Fruit fly (Drosophila melanogaster): ENCODE data around the gene DIP-beta.

Gene DIP-beta

DNA sequence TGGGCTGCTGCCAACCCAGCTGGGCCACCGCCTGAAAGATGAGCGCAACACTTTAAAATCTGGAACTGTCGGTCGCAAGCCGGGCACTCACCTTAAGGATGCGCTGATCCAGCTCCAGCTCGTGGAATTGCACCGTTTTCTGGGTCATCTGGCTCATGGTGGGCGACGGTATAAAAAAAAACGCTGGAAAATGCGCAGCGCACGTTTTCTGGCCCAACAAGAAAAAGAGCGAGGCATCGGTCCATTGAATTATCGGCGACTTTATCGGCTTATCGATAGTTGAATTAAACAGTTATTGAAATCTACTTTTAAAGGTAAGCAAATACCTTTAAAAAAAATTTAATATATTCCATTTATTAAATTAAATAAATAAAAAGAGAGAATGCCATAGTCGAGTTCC lies 69.8 kb downstream of the DIP-beta start, which contains the start of gene Ddx56 (continued):
- TF ChIP-seq sna (GFP tag; IDR thresholded peaks at IDR 0.05; ENCODE audit: partially characterized antibody) (peak; percentile 51; the same call in 1 of the 2 replicates), Bteb2 (GFP tag; optimal IDR thresholded peaks at IDR 0.05) (no peak), fd3F (GFP tag; optimal IDR thresholded peaks at IDR 0.05) (no peak), Ets65A (GFP tag) (no peak), chinmo (GFP tag; IDR thresholded peaks at IDR 0.05; ENCODE audit: partially characterized antibody) (0 out of 4 replicates have a peak, but pooled peaks have one; percentile 65), Bdp1 (GFP tag; optimal IDR thresholded peaks at IDR 0.05) (no peak), dm (GFP tag; optimal IDR thresholded peaks at IDR 0.05) (peak; percentile 29), vnd (GFP tag; IDR thresholded peaks at IDR 0.05; ENCODE audit: partially characterized antibody) (0 out of 3 replicates have a peak, but pooled peaks have one; percentile 42), Ssrp (tag; optimal IDR thresholded peaks at IDR 0.05) (no peak)

DNA sequence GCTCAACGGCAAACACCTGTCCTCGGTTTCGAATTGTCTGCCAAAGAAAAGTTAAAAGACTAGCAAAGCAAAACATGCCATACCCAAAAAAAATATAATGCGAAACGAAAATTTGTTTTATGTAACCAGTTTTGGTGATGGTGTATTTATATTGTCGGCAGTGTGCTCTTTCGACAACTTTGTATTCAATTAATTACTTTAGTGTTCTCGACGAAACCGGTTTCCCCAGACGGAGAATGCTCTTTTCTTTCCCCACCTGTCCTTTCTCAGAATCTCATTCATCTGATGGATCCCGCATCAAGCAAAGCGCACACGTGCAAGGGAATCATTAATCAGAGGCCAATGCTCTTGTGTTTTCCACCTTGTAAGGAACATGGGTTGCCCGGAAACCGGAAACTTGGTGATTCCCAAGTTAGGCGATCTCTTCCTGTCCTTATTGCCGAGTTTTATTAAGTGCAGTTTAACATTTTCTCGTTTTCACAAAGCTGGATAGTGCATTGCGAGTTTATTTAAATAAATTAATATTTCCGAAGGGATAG lies 79.1 kb downstream of the DIP-beta start:
- TF ChIP-seq Nf-YB (GFP tag; optimal IDR thresholded peaks at IDR 0.05) (no peak), CG7987 (GFP tag; optimal IDR thresholded peaks at IDR 0.05) (no peak), CG18011 (GFP tag; optimal IDR thresholded peaks at IDR 0.05) (no peak), Ets97D (GFP tag; optimal IDR thresholded peaks at IDR 0.05) (no peak), CG17328 (GFP tag; IDR thresholded peaks at IDR 0.05) (no peak), Stat92E (GFP tag; optimal IDR thresholded peaks at IDR 0.05) (peak in 1 of 3 experiments; percentile 49), nerfin-2 (GFP tag; IDR thresholded peaks at IDR 0.05; ENCODE audit: partially characterized antibody) (no peak), hbn (GFP tag; IDR thresholded peaks at IDR 0.05; ENCODE audit: partially characterized antibody) (no peak), pum (GFP tag; optimal IDR thresholded peaks at IDR 0.05) (no peak), sens (GFP tag) (peak; percentile 2), az2 (GFP tag; optimal IDR thresholded peaks at IDR 0.05) (no peak), CG2199 (GFP tag; IDR thresholded peaks at IDR 0.05) (no peak), nerfin-1 (tag; optimal IDR thresholded peaks at IDR 0.05) (no peak), CG13775 (GFP tag; optimal IDR thresholded peaks at IDR 0.05) (no peak), crol (GFP tag; IDR thresholded peaks at IDR 0.05) (no peak)

dm6 chrX:21375595-21376047 lies 81.9 kb downstream of the DIP-beta start:
- no peak for TF ChIP-seq mld (GFP tag; IDR thresholded peaks at IDR 0.05; ENCODE audit: partially characterized antibody)
- TF ChIP-seq gro (GFP tag; optimal IDR thresholded peaks at IDR 0.05), result no peak
- no peak for TF ChIP-seq crc (GFP tag; optimal IDR thresholded peaks at IDR 0.05)
- peak; percentile 41 for TF ChIP-seq CG17359 (tag; optimal IDR thresholded peaks at IDR 0.05)
- no peak for TF ChIP-seq br (optimal IDR thresholded peaks at IDR 0.05)
- no peak for TF ChIP-seq Lim3 (GFP tag; IDR thresholded peaks at IDR 0.05)
- no peak for TF ChIP-seq CG5953 (GFP tag; IDR thresholded peaks at IDR 0.05)
- TF ChIP-seq CG30403 (GFP tag; optimal IDR thresholded peaks at IDR 0.05), result peak; percentile 44
- peak; percentile 56 for TF ChIP-seq Deaf1 (tag; optimal IDR thresholded peaks at IDR 0.05)
- TF ChIP-seq en (GFP tag; optimal IDR thresholded peaks at IDR 0.05), result no peak
- peak; percentile 37 for TF ChIP-seq CG12391 (tag; optimal IDR thresholded peaks at IDR 0.05)
- no peak for TF ChIP-seq tup (GFP tag; optimal IDR thresholded peaks at IDR 0.05)
- peak; percentile 59 for TF ChIP-seq CG8924 (tag; optimal IDR thresholded peaks at IDR 0.05)
- TF ChIP-seq CG17186 (GFP tag; optimal IDR thresholded peaks at IDR 0.05), result no peak
- TF ChIP-seq crp (GFP tag; optimal IDR thresholded peaks at IDR 0.05), result peak in 1 of 2 experiments; percentile 62
- no peak for TF ChIP-seq kay (GFP tag; optimal IDR thresholded peaks at IDR 0.05)
- no peak for TF ChIP-seq CG34224 (GFP tag; IDR thresholded peaks at IDR 0.05; ENCODE audit: partially characterized antibody)
- TF ChIP-seq lmd (GFP tag; IDR thresholded peaks at IDR 0.05), result peak; percentile 47; the same call in 1 of the 2 replicates
- TF ChIP-seq CG2116 (GFP tag; optimal IDR thresholded peaks at IDR 0.05), result no peak
- no peak for TF ChIP-seq CG18011 (GFP tag; optimal IDR thresholded peaks at IDR 0.05)
- TF ChIP-seq az2 (GFP tag; optimal IDR thresholded peaks at IDR 0.05), result peak; percentile 14
- no peak for TF ChIP-seq CG8359 (GFP tag; optimal IDR thresholded peaks at IDR 0.05; ENCODE audit: borderline replicate concordance)
- TF ChIP-seq phol (tag; optimal IDR thresholded peaks at IDR 0.05), result peak; percentile 46
- no peak for TF ChIP-seq Usf (GFP tag; optimal IDR thresholded peaks at IDR 0.05)
- no peak for TF ChIP-seq pan (optimal IDR thresholded peaks at IDR 0.05)
- TF ChIP-seq pan (GFP tag; optimal IDR thresholded peaks at IDR 0.05 in 1 of 2, IDR thresholded peaks at IDR 0.05 in 1 of 2), result no peak

Data from whole organism, embryonic.